Fruit fly (Drosophila melanogaster) whole organism, embryonic: ENCODE results near the gene Tengl1.

Source experiments
- Awh ChIP-seq: fragments of 200-800 bp; sonication (Bioruptor generic); IDR thresholded peaks from 2 replicates; pipeline ENCODE4, ENCODE4 v1.3.6; 2022; ENCODE audit warnings: missing biosample characterization, missing genetic modification characterization
- B-H2 ChIP-seq: fragments of 200-800 bp; sonication (Bioruptor generic); optimal IDR thresholded peaks from 2 replicates; lab custom pipeline; 2018; ENCODE audit warnings: missing biosample characterization, mild to moderate bottlenecking, missing genetic modification characterization
- CG12219 ChIP-seq: fragments of 200-800 bp; sonication (Bioruptor generic); optimal IDR thresholded peaks from 3 replicates; lab custom pipeline; 2018; ENCODE audit warnings: missing biosample characterization, mild to moderate bottlenecking, missing genetic modification characterization
- CG12391 ChIP-seq: fragments of 200-800 bp; sonication (Bioruptor generic); optimal IDR thresholded peaks from 3 replicates; lab custom pipeline; 2018; ENCODE audit warnings: missing biosample characterization, mild to moderate bottlenecking, missing genetic modification characterization, moderate library complexity
- CG14710 ChIP-seq: fragments of 200-800 bp; sonication (Bioruptor generic); optimal IDR thresholded peaks from 3 replicates; lab custom pipeline; 2019; ENCODE audit warnings: missing biosample characterization, mild to moderate bottlenecking, missing genetic modification characterization, moderate library complexity
- CG14965 ChIP-seq: fragments of 200-800 bp; sonication (Bioruptor generic); optimal IDR thresholded peaks from 2 replicates; lab custom pipeline; 2016; ENCODE audit warnings: missing biosample characterization, missing genetic modification characterization, borderline replicate concordance
- CG17829 ChIP-seq: fragments of 200-800 bp; optimal IDR thresholded peaks from 2 replicates; lab custom pipeline; 2019; ENCODE audit warnings: missing biosample characterization, mild to moderate bottlenecking, missing genetic modification characterization, moderate library complexity
- CG1832 ChIP-seq: fragments of 200-800 bp; sonication (Bioruptor generic); optimal IDR thresholded peaks from 2 replicates; lab custom pipeline; 2017; ENCODE audit warnings: missing biosample characterization, mild to moderate bottlenecking, missing genetic modification characterization, inconsistent platforms
- CG18619 ChIP-seq: fragments of 200-800 bp; sonication (Bioruptor generic); optimal IDR thresholded peaks from 3 replicates; lab custom pipeline; 2017; ENCODE audit warnings: missing biosample characterization, mild to moderate bottlenecking, missing genetic modification characterization
- CG2120 ChIP-seq: fragments of 200-800 bp; sonication (Bioruptor generic); optimal IDR thresholded peaks from 3 replicates; lab custom pipeline; 2016; ENCODE audit warnings: missing biosample characterization, missing genetic modification characterization
- CG32772 ChIP-seq: fragments of 200-800 bp; sonication (Bioruptor generic); IDR thresholded peaks from 2 replicates; pipeline ENCODE4 v1.3.6; 2022; ENCODE audit warnings: missing biosample characterization, missing genetic modification characterization
- CG34422 ChIP-seq: fragments of 200-800 bp; sonication (Bioruptor generic); IDR thresholded peaks from 3 replicates; pipeline ENCODE4 v1.3.6; 2022; ENCODE audit warnings: missing biosample characterization, missing genetic modification characterization
- CG7745 ChIP-seq: fragments of 200-800 bp; sonication (Bioruptor generic); optimal IDR thresholded peaks from 2 replicates; lab custom pipeline; 2018; ENCODE audit warnings: missing biosample characterization, mild to moderate bottlenecking, missing genetic modification characterization, moderate library complexity
- CG9817 ChIP-seq: fragments of 200-800 bp; sonication (Bioruptor generic); optimal IDR thresholded peaks from 2 replicates; lab custom pipeline; 2018; ENCODE audit warnings: missing biosample characterization, mild to moderate bottlenecking, missing genetic modification characterization, moderate library complexity
- CG9876 ChIP-seq: fragments of 200-800 bp; sonication (Bioruptor generic); optimal IDR thresholded peaks from 2 replicates; lab custom pipeline; 2016; ENCODE audit warnings: missing biosample characterization, missing genetic modification characterization
- CTCF ChIP-seq: fragments of 200-800 bp; sonication (Bioruptor generic); optimal IDR thresholded peaks from 2 replicates; lab custom pipeline; 2017; ENCODE audit warnings: missing biosample characterization, mild to moderate bottlenecking, missing genetic modification characterization, moderate library complexity
- Camta ChIP-seq: fragments of 200-800 bp; sonication (Bioruptor generic); optimal IDR thresholded peaks from 2 replicates; lab custom pipeline; 2016; ENCODE audit warnings: missing biosample characterization, missing genetic modification characterization
- Doc3 ChIP-seq: fragments of 200-800 bp; sonication (Bioruptor generic); IDR thresholded peaks from 3 replicates; pipeline ENCODE4 v1.3.6; 2022; ENCODE audit warnings: missing biosample characterization, missing genetic modification characterization; ENCODE audit not compliant: partially characterized antibody
- ERR ChIP-seq: fragments of 200-800 bp; sonication (Bioruptor generic); optimal IDR thresholded peaks from 2 replicates; lab custom pipeline; 2016; ENCODE audit warnings: missing biosample characterization, missing genetic modification characterization
- Ets65A ChIP-seq: fragments of 200-800 bp; sonication (Bioruptor generic); peaks from one replicate; lab custom pipeline; 2016; ENCODE audit warnings: missing biosample characterization, missing genetic modification characterization
- Fer2 ChIP-seq: fragments of 200-800 bp; sonication (Bioruptor generic); optimal IDR thresholded peaks from 2 replicates; lab custom pipeline; 2018; ENCODE audit warnings: missing biosample characterization, mild to moderate bottlenecking, missing genetic modification characterization, moderate library complexity
- H15 ChIP-seq: fragments of 200-800 bp; sonication (Bioruptor generic); IDR thresholded peaks from 3 replicates; pipeline ENCODE4 v1.3.6; 2022; ENCODE audit warnings: missing biosample characterization, missing genetic modification characterization
- HHEX ChIP-seq: fragments of 200-800 bp; sonication (Bioruptor generic); optimal IDR thresholded peaks from 3 replicates; lab custom pipeline; 2017; ENCODE audit warnings: missing biosample characterization, mild to moderate bottlenecking, missing genetic modification characterization, missing genetic modification reagents
- Hr51 ChIP-seq, 2 experiments: fragments of 200-800 bp; sonication (Bioruptor generic); optimal IDR thresholded peaks; 2 replicates in 1 of 2; 3 replicates in 1 of 2; lab custom pipeline; 2016 to 2018; ENCODE audit warnings: missing biosample characterization in 2 of 2, missing genetic modification characterization in 2 of 2, mild to moderate bottlenecking in 1 of 2, moderate library complexity in 1 of 2
- Jarid2 ChIP-seq: fragments of 200-800 bp; sonication (Bioruptor generic); optimal IDR thresholded peaks from 3 replicates; lab custom pipeline; 2017; ENCODE audit warnings: mild to moderate bottlenecking, missing biosample characterization, missing genetic modification reagents, missing genetic modification characterization
- MBD-R2 ChIP-seq: fragments of 200-800 bp; sonication (Bioruptor generic); IDR thresholded peaks from 2 replicates; pipeline ENCODE4 v1.3.6; 2022; ENCODE audit warnings: missing biosample characterization, missing genetic modification characterization
- Meics ChIP-seq: fragments of 200-800 bp; sonication (Bioruptor generic); optimal IDR thresholded peaks from 2 replicates; lab custom pipeline; 2017; ENCODE audit warnings: missing biosample characterization, mild to moderate bottlenecking, missing genetic modification characterization
- Six4 ChIP-seq: fragments of 200-800 bp; sonication (Bioruptor generic); optimal IDR thresholded peaks from 2 replicates; lab custom pipeline; 2016; ENCODE audit warnings: missing biosample characterization, missing genetic modification characterization
- bab2 ChIP-seq: fragments of 200-800 bp; sonication (Bioruptor generic); optimal IDR thresholded peaks from 2 replicates; lab custom pipeline; 2016; ENCODE audit warnings: missing biosample characterization, missing genetic modification characterization
- cg ChIP-seq: fragments of 200-800 bp; sonication (Bioruptor generic); optimal IDR thresholded peaks from 3 replicates; lab custom pipeline; 2019; ENCODE audit warnings: missing biosample characterization, mild to moderate bottlenecking, missing genetic modification characterization, moderate library complexity
- emc ChIP-seq: fragments of 200-800 bp; sonication (Bioruptor generic); optimal IDR thresholded peaks from 2 replicates; lab custom pipeline; 2016; ENCODE audit warnings: missing biosample characterization, missing genetic modification characterization
- exex ChIP-seq: fragments of 200-800 bp; sonication (Bioruptor generic); optimal IDR thresholded peaks from 4 replicates; lab custom pipeline; 2018; ENCODE audit warnings: missing biosample characterization, mild to moderate bottlenecking, missing genetic modification characterization, moderate library complexity
- fd102C ChIP-seq: fragments of 200-800 bp; sonication (Bioruptor generic); optimal IDR thresholded peaks from 2 replicates; lab custom pipeline; 2018; ENCODE audit warnings: missing biosample characterization, mild to moderate bottlenecking, missing genetic modification characterization, moderate library complexity
- fd96Cb ChIP-seq: fragments of 200-800 bp; sonication (Bioruptor generic); optimal IDR thresholded peaks from 2 replicates; lab custom pipeline; 2018; ENCODE audit warnings: missing biosample characterization, mild to moderate bottlenecking, missing genetic modification characterization, moderate library complexity
- gsb ChIP-seq: fragments of 200-800 bp; sonication (Bioruptor generic); IDR thresholded peaks from 2 replicates; pipeline ENCODE4 v1.3.6; 2022; ENCODE audit warnings: missing biosample characterization, missing genetic modification characterization
- jumu ChIP-seq: fragments of 200-800 bp; sonication (Bioruptor generic); optimal IDR thresholded peaks from 3 replicates; lab custom pipeline; 2016; ENCODE audit warnings: missing biosample characterization, missing genetic modification characterization
- kni ChIP-seq: fragments of 200-800 bp; sonication (Bioruptor generic); optimal IDR thresholded peaks from 3 replicates; lab custom pipeline; 2017; ENCODE audit warnings: mild to moderate bottlenecking, missing biosample characterization, missing genetic modification reagents, missing genetic modification characterization
- mam ChIP-seq: fragments of 200-800 bp; sonication (Bioruptor generic); optimal IDR thresholded peaks from 3 replicates; lab custom pipeline; 2016; ENCODE audit warnings: missing biosample characterization, missing genetic modification characterization
- nerfin-1 ChIP-seq: fragments of 200-800 bp; sonication (Bioruptor generic); optimal IDR thresholded peaks from 3 replicates; lab custom pipeline; 2019; ENCODE audit warnings: missing biosample characterization, mild to moderate bottlenecking, missing genetic modification characterization, moderate library complexity
- peb ChIP-seq: fragments of 200-800 bp; sonication (Bioruptor generic); IDR thresholded peaks from 2 replicates; pipeline ENCODE4 v1.3.6; 2022; ENCODE audit warnings: missing biosample characterization, missing genetic modification characterization
- phol ChIP-seq: fragments of 200-800 bp; sonication (Bioruptor generic); optimal IDR thresholded peaks from 3 replicates; lab custom pipeline; 2018; ENCODE audit warnings: missing biosample characterization, mild to moderate bottlenecking, missing genetic modification characterization, moderate library complexity
- pnt ChIP-seq: fragments of 200-800 bp; sonication (Bioruptor generic); optimal IDR thresholded peaks from 3 replicates; lab custom pipeline; 2016; ENCODE audit warnings: missing biosample characterization, missing genetic modification characterization
- shn ChIP-seq: fragments of 200-800 bp; sonication (Bioruptor generic); optimal IDR thresholded peaks from 3 replicates; lab custom pipeline; 2016; ENCODE audit warnings: missing biosample characterization, missing genetic modification characterization
- sim ChIP-seq: fragments of 200-800 bp; sonication (Bioruptor generic); IDR thresholded peaks from 2 replicates; pipeline ENCODE4 v1.3.6; 2022; ENCODE audit warnings: missing biosample characterization, missing genetic modification characterization
- sima ChIP-seq: fragments of 200-800 bp; sonication (Bioruptor generic); optimal IDR thresholded peaks from 2 replicates; lab custom pipeline; 2016; ENCODE audit warnings: missing biosample characterization, missing genetic modification characterization
- slp2 ChIP-seq: fragments of 200-800 bp; sonication (Bioruptor generic); optimal IDR thresholded peaks from 2 replicates; lab custom pipeline; 2016; ENCODE audit warnings: missing biosample characterization, missing genetic modification characterization
- sna ChIP-seq: fragments of 200-800 bp; sonication (Bioruptor generic); IDR thresholded peaks from 2 replicates; pipeline ENCODE4 v1.3.6; 2022; ENCODE audit warnings: missing biosample characterization, missing genetic modification characterization; ENCODE audit not compliant: partially characterized antibody
- trh ChIP-seq: fragments of 200-800 bp; sonication (Bioruptor generic); optimal IDR thresholded peaks from 2 replicates; lab custom pipeline; 2016; ENCODE audit warnings: missing biosample characterization, missing genetic modification characterization
- ttk ChIP-seq: fragments of 200-800 bp; sonication (Bioruptor generic); IDR thresholded peaks from 2 replicates; pipeline ENCODE4 v2.1.2; 2022; ENCODE audit warnings: missing biosample characterization, missing genetic modification characterization
- vfl ChIP-seq: fragments of 200-800 bp; sonication (Bioruptor generic); optimal IDR thresholded peaks from 2 replicates; lab custom pipeline; 2016; ENCODE audit warnings: missing biosample characterization, missing genetic modification characterization
- wek ChIP-seq: fragments of 200-800 bp; sonication (Bioruptor generic); optimal IDR thresholded peaks from 3 replicates; lab custom pipeline; 2018; ENCODE audit warnings: missing biosample characterization, mild to moderate bottlenecking, missing genetic modification characterization, moderate library complexity
- zen2 ChIP-seq: fragments of 200-800 bp; sonication (Bioruptor generic); IDR thresholded peaks from 3 replicates; pipeline ENCODE4 v1.3.6; 2022; ENCODE audit warnings: missing biosample characterization, missing genetic modification characterization; ENCODE audit not compliant: partially characterized antibody

Gene Tengl1

DNA sequence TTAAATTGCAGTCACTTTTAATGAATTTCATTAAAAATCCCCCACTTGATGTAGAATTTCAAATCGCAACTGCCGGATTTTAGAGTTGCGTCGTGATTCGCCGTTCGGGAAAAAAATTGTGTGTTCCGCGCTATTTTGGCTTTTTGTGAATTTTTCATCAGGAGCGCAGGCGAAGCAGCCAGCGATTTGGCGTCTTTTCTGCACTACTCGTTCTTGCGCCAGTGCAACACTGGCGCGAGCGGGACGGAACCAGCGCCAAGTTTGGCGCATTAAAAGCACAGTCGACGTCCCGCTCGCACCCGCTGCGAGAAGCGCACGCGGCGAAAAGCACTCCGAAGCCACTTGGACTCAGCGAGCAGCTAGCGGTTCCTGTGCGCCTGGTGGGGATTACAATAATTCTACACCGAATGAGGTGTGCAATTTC lies 47.0 kb downstream of the Tengl1 start (continued):
- TF ChIP-seq B-H2 (GFP tag; lab: Kevin White, UChicago) (peak; percentile 78), peb (GFP tag; lab: Robert Waterston, UW) (no peak), CG9876 (GFP tag; lab: Kevin White, UChicago) (no peak), bab2 (GFP tag; lab: Kevin White, UChicago) (no peak), CG1832 (GFP tag; lab: Kevin White, UChicago) (peak; percentile 96), Hr51 (GFP tag; optimal IDR thresholded peaks at IDR 0.05; lab: Kevin White, UChicago) (peak in 1 of 2 experiments; percentile 45), ttk (GFP tag; lab: Robert Waterston, UW) (no peak), wek (GFP tag; lab: Kevin White, UChicago) (peak; percentile 29), sna (GFP tag; lab: Robert Waterston, UW) (no peak), CG2120 (GFP tag; lab: Kevin White, UChicago) (peak; percentile 26), Awh (no peak), mam (GFP tag; lab: Kevin White, UChicago) (peak; percentile 37), CG12219 (GFP tag; lab: Kevin White, UChicago) (peak; percentile 25), fd102C (GFP tag; lab: Kevin White, UChicago) (no peak), Meics (peak; percentile 46), kni (peak; percentile 87), jumu (GFP tag; lab: Kevin White, UChicago) (no peak), gsb (GFP tag; lab: Robert Waterston, UW) (no peak), sima (no peak), cg (GFP tag; lab: Kevin White, UChicago) (peak; percentile 38), phol (tag; lab: Kevin White, UChicago) (no peak), Six4 (GFP tag; lab: Kevin White, UChicago) (no peak), CG7745 (tag; lab: Kevin White, UChicago) (no peak), CG18619 (peak; percentile 9), Doc3 (no peak), H15 (GFP tag; lab: Robert Waterston, UW) (no peak), CG34422 (GFP tag; lab: Robert Waterston, UW) (no peak), CG14710 (tag; lab: Kevin White, UChicago) (peak; percentile 36), MBD-R2 (no peak), CG32772 (no peak), CG14965 (GFP tag; lab: Kevin White, UChicago) (no peak), pnt (no peak), trh (GFP tag; lab: Kevin White, UChicago) (no peak), Ets65A (no peak), nerfin-1 (tag; lab: Kevin White, UChicago) (peak; percentile 33), Camta (no peak), zen2 (GFP tag; lab: Robert Waterston, UW) (no peak), sim (GFP tag; lab: Robert Waterston, UW) (no peak), Jarid2 (GFP tag; lab: Kevin White, UChicago) (peak; percentile 3), CG9817 (tag; lab: Kevin White, UChicago) (peak; percentile 11), emc (no peak), CG12391 (tag; lab: Kevin White, UChicago) (peak; percentile 24), CTCF (GFP tag; lab: Kevin White, UChicago) (peak; percentile 44), Fer2 (tag; lab: Kevin White, UChicago) (no peak), shn (GFP tag; lab: Kevin White, UChicago) (peak; percentile 24), CG17829 (tag; lab: Kevin White, UChicago) (peak; percentile 33), ERR (GFP tag; lab: Kevin White, UChicago) (peak; percentile 60), slp2 (GFP tag; lab: Kevin White, UChicago) (no peak), fd96Cb (tag; lab: Kevin White, UChicago) (no peak), HHEX (peak; percentile 24), vfl (GFP tag; lab: Kevin White, UChicago) (peak; percentile 26), exex (tag; lab: Kevin White, UChicago) (peak; percentile 9)
